Fruit fly (Drosophila melanogaster): ENCODE results near the gene shi.

DNA sequence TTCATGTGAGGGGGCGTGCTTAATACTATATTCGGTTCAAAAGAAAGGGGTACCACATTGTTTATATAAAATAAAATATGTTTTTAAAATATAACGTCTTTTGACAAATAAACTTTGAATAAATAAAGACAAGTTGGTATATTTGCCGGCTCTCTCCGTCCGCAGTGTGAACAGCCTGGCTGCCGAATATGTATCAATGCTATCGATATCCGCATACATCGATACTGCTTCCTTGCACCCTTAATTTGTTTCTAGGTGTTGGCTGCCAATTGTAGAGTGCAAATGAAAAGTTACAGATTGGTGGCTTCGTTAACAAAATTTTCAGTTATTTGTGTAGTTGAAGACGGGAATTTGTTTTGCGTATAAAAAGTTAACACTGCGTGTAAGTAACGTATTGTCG is 32.0 kb upstream of the shi start, which contains the start of gene Gbeta13F:
- no peak for TF ChIP-seq Pif1A (GFP tag; optimal IDR thresholded peaks at IDR 0.05)
- TF ChIP-seq CG8159 (tag; optimal IDR thresholded peaks at IDR 0.05), result no peak
- no peak for TF ChIP-seq D1 (tag; optimal IDR thresholded peaks at IDR 0.05)
- no peak for TF ChIP-seq gl (tag; optimal IDR thresholded peaks at IDR 0.05)
- TF ChIP-seq EcR (GFP tag; optimal IDR thresholded peaks at IDR 0.05), result no peak
- no peak for TF ChIP-seq CG9948 (tag; optimal IDR thresholded peaks at IDR 0.05)
- no peak for TF ChIP-seq CG8301 (tag; optimal IDR thresholded peaks at IDR 0.05)

Measured in whole organism, pupa.